Worm (Caenorhabditis elegans) whole organism, midembryonic: ENCODE data around the gene lrpc-1.

Experiments
- T22C8.4 ChIP-seq: fragments of 200-800 bp; sonication (Bioruptor generic); IDR thresholded peaks from 2 replicates; pipeline ENCODE4 v1.3.6; 2022; ENCODE audit warnings: missing genetic modification characterization, missing compliant biosample characterization
- cog-1 ChIP-seq: sonication (generic microtip); optimal IDR thresholded peaks from 2 replicates; lab custom pipeline; 2016; ENCODE audit warnings: missing genetic modification characterization, missing compliant biosample characterization
- flt-1 ChIP-seq: fragments of 200-800 bp; sonication (Bioruptor generic); IDR thresholded peaks from 2 replicates; pipeline ENCODE4 v1.3.6; 2022; ENCODE audit warnings: missing genetic modification characterization, missing compliant biosample characterization
- klf-2 ChIP-seq: fragments of 200-800 bp; sonication (Bioruptor generic); conservative IDR thresholded peaks from 2 replicates; pipeline ENCODE4 v1.3.6; 2022; ENCODE audit warnings: missing genetic modification reagents, missing genetic modification characterization, missing compliant biosample characterization
- med-1 ChIP-seq: sonication (generic microtip); optimal IDR thresholded peaks from 2 replicates; lab custom pipeline; 2017; ENCODE audit warnings: missing genetic modification characterization, mild to moderate bottlenecking, missing compliant biosample characterization, antibody characterized with exemption, missing genetic modification reagents; ENCODE audit not compliant: insufficient read depth
- ref-1 ChIP-seq: fragments of 200-800 bp; sonication (Bioruptor generic); conservative IDR thresholded peaks from 2 replicates; pipeline ENCODE4 v1.3.6; 2022; ENCODE audit warnings: missing genetic modification reagents, missing genetic modification characterization, missing compliant biosample characterization
- tab-1 ChIP-seq: fragments of 200-800 bp; sonication (Bioruptor generic); IDR thresholded peaks from 2 replicates; pipeline ENCODE4 v1.3.6; 2022; ENCODE audit warnings: missing genetic modification characterization, missing compliant biosample characterization
- ztf-29 ChIP-seq: fragments of 200-800 bp; sonication (Bioruptor generic); IDR thresholded peaks from 2 replicates; pipeline ENCODE4 v1.3.6; 2022; ENCODE audit warnings: missing genetic modification reagents, missing genetic modification characterization, missing compliant biosample characterization

DNA sequence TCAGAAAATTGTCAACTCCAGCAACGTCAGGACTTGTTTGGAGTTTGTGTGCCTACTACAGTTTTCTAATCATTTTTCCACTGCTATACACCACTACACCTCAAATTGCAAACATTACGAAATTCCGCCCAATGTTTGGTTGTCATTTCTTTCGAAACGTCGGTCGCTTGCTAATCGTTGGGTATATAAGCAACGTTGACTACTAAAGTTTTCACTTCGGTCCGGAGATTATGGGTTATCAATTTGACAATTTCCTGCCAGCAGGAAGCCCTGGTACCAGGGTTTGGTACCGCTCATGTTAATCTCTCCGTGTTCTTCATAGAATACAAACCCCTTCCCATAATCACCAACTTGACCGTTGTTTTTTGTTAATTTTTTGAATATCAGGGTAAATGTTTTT, 37.0 kb downstream of the lrpc-1 start:
- no peak for TF ChIP-seq klf-2
- TF ChIP-seq ref-1, result no peak
- no peak for TF ChIP-seq cog-1 (tag; lab: Kevin White, UChicago)
- no peak for TF ChIP-seq T22C8.4 (GFP tag; lab: Robert Waterston, UW)
- no peak for TF ChIP-seq ztf-29 (GFP tag; lab: Robert Waterston, UW)
- TF ChIP-seq tab-1 (GFP tag; lab: Robert Waterston, UW), result no peak
- TF ChIP-seq flt-1 (GFP tag; lab: Robert Waterston, UW), result no peak
- no peak for TF ChIP-seq med-1 (GFP tag; lab: Kevin White, UChicago)
